Fruit fly (Drosophila melanogaster): ENCODE measurements around the gene Tpt.

- no peak for TF ChIP-seq CG9215 (GFP tag; IDR thresholded peaks at IDR 0.05)
- TF ChIP-seq Sry-β (GFP tag; optimal IDR thresholded peaks at IDR 0.05) = no peak
- TF ChIP-seq esg (GFP tag; conservative IDR thresholded peaks at IDR 0.05) = 0 out of 2 replicates have a peak, but pooled peaks have one; percentile 5
- TF ChIP-seq CG31388 (GFP tag; optimal IDR thresholded peaks at IDR 0.05) = no peak
- TF ChIP-seq bbx (GFP tag; IDR thresholded peaks at IDR 0.05; ENCODE audit: partially characterized antibody) = no peak
- TF ChIP-seq CG9932 (GFP tag; IDR thresholded peaks at IDR 0.05) = no peak
- TF ChIP-seq mam (GFP tag; optimal IDR thresholded peaks at IDR 0.05) = no peak
- no peak for TF ChIP-seq CG10147 (GFP tag; optimal IDR thresholded peaks at IDR 0.05)
- no peak for TF ChIP-seq MBD-R2 (GFP tag; IDR thresholded peaks at IDR 0.05)
- TF ChIP-seq CG7987 (GFP tag; optimal IDR thresholded peaks at IDR 0.05) = no peak
- no peak for TF ChIP-seq Abd-B (GFP tag; optimal IDR thresholded peaks at IDR 0.05)
- TF ChIP-seq sd (tag; optimal IDR thresholded peaks at IDR 0.05) = no peak
- TF ChIP-seq NfI (GFP tag; optimal IDR thresholded peaks at IDR 0.05) = no peak
Observed at dm6 chr3L:8383968-8384367, 21.1 kb downstream of the Tpt start.

All from whole organism, embryonic.